Fruit fly (Drosophila melanogaster): ENCODE results near the gene Mtl.

Gene Mtl

dm6 chr3R:27636010-27636584 is at the start of gene Mtl, which contains the start of gene CG5611:
Gene Mtl (plus strand): TSS chr3R:27636412.
Gene CG5611 (minus strand): TSS chr3R:27636060.
- TF ChIP-seq CG17801 (GFP tag; optimal IDR thresholded peaks at IDR 0.05; ENCODE audit: partially characterized antibody): peak; percentile 100

dm6 chr3R:27593174-27593573 is 43.0 kb upstream of the Mtl start:
- no peak for TF ChIP-seq CG17801 (GFP tag; optimal IDR thresholded peaks at IDR 0.05; ENCODE audit: partially characterized antibody)

dm6 chr3R:27593580-27594187 is 42.5 kb upstream of the Mtl start:
- TF ChIP-seq CG17801 (GFP tag; optimal IDR thresholded peaks at IDR 0.05; ENCODE audit: partially characterized antibody): no peak

- TF ChIP-seq CG17801 (GFP tag; optimal IDR thresholded peaks at IDR 0.05; ENCODE audit: partially characterized antibody): no peak
Observed at dm6 chr3R:27595979-27596378, 40.2 kb upstream of the Mtl start, which contains the start of gene CG5639. Gene CG5639 (minus strand): TSS chr3R:27596130.

dm6 chr3R:27597258-27597657 is 39.0 kb upstream of the Mtl start:
- TF ChIP-seq CG17801 (GFP tag; optimal IDR thresholded peaks at IDR 0.05; ENCODE audit: partially characterized antibody): no peak

dm6 chr3R:27603671-27604070 is 32.5 kb upstream of the Mtl start:
- no peak for TF ChIP-seq CG17801 (GFP tag; optimal IDR thresholded peaks at IDR 0.05; ENCODE audit: partially characterized antibody)

- no peak for TF ChIP-seq CG17801 (GFP tag; optimal IDR thresholded peaks at IDR 0.05; ENCODE audit: partially characterized antibody)
Observed at dm6 chr3R:27604636-27605443, 31.4 kb upstream of the Mtl start.

- TF ChIP-seq CG17801 (GFP tag; optimal IDR thresholded peaks at IDR 0.05; ENCODE audit: partially characterized antibody): peak; percentile 5
Observed at dm6 chr3R:27605534-27606250, 30.5 kb upstream of the Mtl start.

- peak; percentile 11 for TF ChIP-seq CG17801 (GFP tag; optimal IDR thresholded peaks at IDR 0.05; ENCODE audit: partially characterized antibody)
Observed at dm6 chr3R:27607218-27607929, 28.8 kb upstream of the Mtl start, which contains the start of the genes dsd and Tusp. Gene dsd (minus strand): TSS chr3R:27607396. Gene Tusp (plus strand): TSS chr3R:27607879.

dm6 chr3R:27608000-27608399 is 28.2 kb upstream of the Mtl start:
- TF ChIP-seq CG17801 (GFP tag; optimal IDR thresholded peaks at IDR 0.05; ENCODE audit: partially characterized antibody): no peak

dm6 chr3R:27608536-27608935 is 27.7 kb upstream of the Mtl start:
- no peak for TF ChIP-seq CG17801 (GFP tag; optimal IDR thresholded peaks at IDR 0.05; ENCODE audit: partially characterized antibody)

- TF ChIP-seq CG17801 (GFP tag; optimal IDR thresholded peaks at IDR 0.05; ENCODE audit: partially characterized antibody): no peak
Observed at dm6 chr3R:27609118-27610042, 26.8 kb upstream of the Mtl start.

- no peak for TF ChIP-seq CG17801 (GFP tag; optimal IDR thresholded peaks at IDR 0.05; ENCODE audit: partially characterized antibody)
Observed at dm6 chr3R:27610622-27611021, 25.6 kb upstream of the Mtl start.

dm6 chr3R:27613814-27614213 is 22.4 kb upstream of the Mtl start:
- TF ChIP-seq CG17801 (GFP tag; optimal IDR thresholded peaks at IDR 0.05; ENCODE audit: partially characterized antibody): no peak

All from ovary, adult (tissue).